Worm (Caenorhabditis elegans) whole organism, early embryonic: ENCODE data around the gene elo-7.

Experiments used
- B0310.2 ChIP-seq: sonication (generic microtip); optimal IDR thresholded peaks from 2 replicates; lab custom pipeline; 2016; ENCODE audit warnings: mild to moderate bottlenecking, missing genetic modification characterization, missing compliant biosample characterization
- ama-1 ChIP-seq: fragments of 150-350 bp; optimal IDR thresholded peaks from 2 replicates; lab custom pipeline; 2014
- ceh-13 ChIP-seq: fragments of 200-800 bp; sonication (Bioruptor generic); optimal IDR thresholded peaks from 2 replicates; lab custom pipeline; 2018; ENCODE audit warnings: mild to moderate bottlenecking, missing genetic modification characterization, missing compliant biosample characterization
- ceh-36 ChIP-seq: sonication (generic microtip); optimal IDR thresholded peaks from 2 replicates; lab custom pipeline; 2016; ENCODE audit warnings: missing genetic modification characterization, inconsistent platforms, missing compliant biosample characterization
- flt-1 ChIP-seq: fragments of 200-800 bp; sonication (Bioruptor generic); IDR thresholded peaks from 2 replicates; pipeline ENCODE4 v1.3.6; 2022; ENCODE audit warnings: missing genetic modification characterization, missing compliant biosample characterization
- hmbx-1 ChIP-seq: sonication (generic microtip); optimal IDR thresholded peaks from 2 replicates; lab custom pipeline; 2016; ENCODE audit warnings: mild to moderate bottlenecking, missing genetic modification characterization, missing compliant biosample characterization
- sea-1 ChIP-seq: fragments of 200-800 bp; sonication (Bioruptor generic); conservative IDR thresholded peaks from 2 replicates; pipeline ENCODE4 v1.3.6; 2022; ENCODE audit warnings: missing genetic modification characterization, missing compliant biosample characterization

- TF ChIP-seq ama-1 (no peak), flt-1 (no peak), ceh-13 (GFP tag; lab: Kevin White, UChicago) (no peak), sea-1 (GFP tag; lab: Robert Waterston, UW) (no peak), B0310.2 (tag; lab: Kevin White, UChicago) (no peak), hmbx-1 (tag; lab: Kevin White, UChicago) (no peak), ceh-36 (tag; lab: Kevin White, UChicago) (no peak)
Measured at ce11 chrIV:9508612-9509011, 21.1 kb upstream of the elo-7 start, which contains the start of gene ethe-1.
